Worm (Caenorhabditis elegans) whole organism, L2 larva: ENCODE data around the gene col-43.
A peak's percentile ranks its signal among the peaks of the same experiment; 100 is the strongest.

Experiments used
- egl-27 ChIP-seq: sonication (generic microtip); optimal IDR thresholded peaks from 3 replicates; lab custom pipeline; 2017; ENCODE audit warnings: missing biosample characterization, missing genetic modification reagents, missing genetic modification characterization

The col-43 gene

DNA sequence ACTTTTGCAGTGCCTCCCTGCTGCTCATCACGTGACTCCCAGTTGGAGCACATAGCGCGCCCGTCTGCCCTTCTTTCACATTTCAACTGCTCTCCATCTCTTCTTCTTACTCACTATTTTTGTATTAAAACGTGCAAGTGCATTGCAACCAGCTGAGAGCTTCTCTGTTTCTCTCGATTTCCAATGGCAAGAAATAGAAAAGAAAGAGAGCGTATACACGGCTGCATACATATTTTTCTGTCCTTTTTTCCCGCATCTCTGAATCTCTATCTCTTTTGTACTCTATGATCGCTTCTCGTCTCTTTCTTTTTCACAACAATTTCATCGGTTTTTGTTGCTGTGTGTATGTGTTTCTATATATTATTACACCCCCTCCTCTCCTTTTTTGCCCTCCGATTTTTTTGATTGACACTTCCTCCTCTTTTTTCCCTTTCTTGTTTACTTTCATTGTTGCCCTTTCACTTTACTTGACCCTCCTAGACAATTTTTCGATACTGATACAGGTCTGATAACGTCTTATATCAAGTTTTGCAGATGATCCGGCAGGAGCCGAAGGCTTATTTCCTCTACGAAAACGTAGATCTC, 49.7 kb downstream of the col-43 start, which contains the start of gene Y97E10AR.1 (continued):
- peak; percentile 73 for TF ChIP-seq egl-27
